Worm (Caenorhabditis elegans) whole organism, early embryonic: Measurements from ENCODE around the gene M28.8.

ENCODE experiments used
- B0310.2 ChIP-seq: sonication (generic microtip); optimal IDR thresholded peaks from 2 replicates; lab custom pipeline; 2016; ENCODE audit warnings: mild to moderate bottlenecking, missing genetic modification characterization, missing compliant biosample characterization
- F13C5.2 ChIP-seq: sonication (generic microtip); optimal IDR thresholded peaks from 2 replicates; lab custom pipeline; 2017; ENCODE audit warnings: mild to moderate bottlenecking, missing genetic modification characterization, inconsistent platforms, missing compliant biosample characterization
- ama-1 ChIP-seq: fragments of 150-350 bp; optimal IDR thresholded peaks from 2 replicates; lab custom pipeline; 2014
- ets-7 ChIP-seq: sonication (generic microtip); optimal IDR thresholded peaks from 2 replicates; lab custom pipeline; 2016; ENCODE audit warnings: missing genotype, missing genetic modification characterization, missing compliant biosample characterization
- flt-1 ChIP-seq: fragments of 200-800 bp; sonication (Bioruptor generic); IDR thresholded peaks from 2 replicates; pipeline ENCODE4 v1.3.6; 2022; ENCODE audit warnings: missing genetic modification characterization, missing compliant biosample characterization
- hnd-1 ChIP-seq: sonication (generic microtip); optimal IDR thresholded peaks from 2 replicates; lab custom pipeline; 2016; ENCODE audit warnings: missing genetic modification characterization, missing compliant biosample characterization
- scrt-1 ChIP-seq: fragments of 200-800 bp; sonication (Bioruptor generic); IDR thresholded peaks from 2 replicates; pipeline ENCODE4 v1.3.6; 2022; ENCODE audit warnings: missing genetic modification characterization, missing compliant biosample characterization
- sea-1 ChIP-seq: fragments of 200-800 bp; sonication (Bioruptor generic); conservative IDR thresholded peaks from 2 replicates; pipeline ENCODE4 v1.3.6; 2022; ENCODE audit warnings: missing genetic modification characterization, missing compliant biosample characterization
- tra-4 ChIP-seq: sonication (generic microtip); optimal IDR thresholded peaks from 2 replicates; lab custom pipeline; 2017; ENCODE audit warnings: missing genetic modification characterization, missing compliant biosample characterization

DNA sequence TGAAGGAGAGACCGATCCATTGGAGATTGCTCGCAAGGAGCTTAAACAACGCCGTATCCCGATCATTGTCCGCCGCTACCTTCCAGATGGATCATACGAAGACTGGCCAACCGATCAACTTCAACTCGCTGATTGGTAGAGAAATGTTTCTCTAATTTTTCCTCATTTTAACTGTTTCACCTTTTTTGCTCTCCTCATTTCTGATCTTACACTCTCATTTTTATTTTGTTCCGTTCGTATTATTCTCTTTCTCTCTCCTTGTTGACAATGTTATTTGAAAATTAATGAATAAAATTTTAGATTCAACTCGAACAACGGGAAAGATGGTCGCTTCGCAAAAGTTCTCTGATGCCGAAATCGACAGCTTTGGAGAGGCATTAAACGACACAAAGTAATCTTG lies 48.4 kb upstream of the M28.8 start, which contains the start of gene dohh-1:
- no peak for TF ChIP-seq ama-1
- no peak for TF ChIP-seq flt-1 (GFP tag; lab: Robert Waterston, UW)
- no peak for TF ChIP-seq ets-7 (tag; lab: Kevin White, UChicago)
- no peak for TF ChIP-seq sea-1 (GFP tag; lab: Robert Waterston, UW)
- TF ChIP-seq hnd-1: no peak
- no peak for TF ChIP-seq B0310.2 (tag; lab: Kevin White, UChicago)
- TF ChIP-seq F13C5.2 (tag; lab: Kevin White, UChicago): no peak
- TF ChIP-seq scrt-1 (GFP tag; lab: Robert Waterston, UW): no peak
- TF ChIP-seq tra-4 (tag; lab: Kevin White, UChicago): no peak
